Fruit fly (Drosophila melanogaster) whole organism, adult: Measurements from ENCODE around the gene Vago.

Experiments
- CG11617 ChIP-seq: fragments of 200-800 bp; sonication (Bioruptor generic); optimal IDR thresholded peaks from 2 replicates; lab custom pipeline; 2017; ENCODE audit warnings: mild to moderate bottlenecking, missing biosample characterization, missing genetic modification reagents, missing genetic modification characterization
- CG12768 ChIP-seq: fragments of 200-800 bp; sonication (Bioruptor generic); optimal IDR thresholded peaks from 2 replicates; lab custom pipeline; 2017; ENCODE audit warnings: missing biosample characterization, missing genetic modification characterization, mild to moderate bottlenecking, moderate library complexity, missing genetic modification reagents
- CG14711 ChIP-seq: fragments of 200-800 bp; sonication (Bioruptor generic); optimal IDR thresholded peaks from 2 replicates; lab custom pipeline; 2018; ENCODE audit warnings: missing biosample characterization, mild to moderate bottlenecking, missing genetic modification characterization, moderate library complexity
- CG1620 ChIP-seq: fragments of 200-800 bp; sonication (Bioruptor generic); optimal IDR thresholded peaks from 2 replicates; lab custom pipeline; 2016; ENCODE audit warnings: missing biosample characterization, missing genetic modification characterization
- CG33017 ChIP-seq: fragments of 200-800 bp; sonication (Bioruptor generic); optimal IDR thresholded peaks from 2 replicates; lab custom pipeline; 2018; ENCODE audit warnings: missing biosample characterization, mild to moderate bottlenecking, missing genetic modification characterization, moderate library complexity
- CG5204 ChIP-seq: fragments of 200-800 bp; sonication (Bioruptor generic); optimal IDR thresholded peaks from 2 replicates; lab custom pipeline; 2016; ENCODE audit warnings: missing biosample characterization, missing genetic modification characterization
- CG7045 ChIP-seq: fragments of 200-800 bp; sonication (Bioruptor generic); optimal IDR thresholded peaks from 2 replicates; lab custom pipeline; 2017; ENCODE audit warnings: missing biosample characterization, mild to moderate bottlenecking, missing genetic modification characterization
- CG7101 ChIP-seq: fragments of 200-800 bp; sonication (Bioruptor generic); optimal IDR thresholded peaks from 2 replicates; lab custom pipeline; 2018; ENCODE audit warnings: missing biosample characterization, mild to moderate bottlenecking, missing genetic modification characterization, moderate library complexity
- Crg-1 ChIP-seq: fragments of 200-800 bp; sonication (Bioruptor generic); optimal IDR thresholded peaks from 2 replicates; lab custom pipeline; 2016; ENCODE audit warnings: missing biosample characterization, missing genetic modification characterization
- Hr96 ChIP-seq: fragments of 200-800 bp; sonication (Bioruptor generic); optimal IDR thresholded peaks from 2 replicates; lab custom pipeline; 2016; ENCODE audit warnings: missing biosample characterization, missing genetic modification characterization
- Mnt ChIP-seq: fragments of 200-800 bp; sonication (Bioruptor generic); optimal IDR thresholded peaks from 2 replicates; lab custom pipeline; 2016; ENCODE audit warnings: missing biosample characterization, mild to moderate bottlenecking, missing genetic modification characterization
- bab1 ChIP-seq: fragments of 200-800 bp; sonication (Bioruptor generic); optimal IDR thresholded peaks from 3 replicates; lab custom pipeline; 2019; ENCODE audit warnings: missing biosample characterization, mild to moderate bottlenecking, missing genetic modification characterization, moderate library complexity
- cnc ChIP-seq, 2 experiments: fragments of >200 bp; optimal IDR thresholded peaks; 2 replicates each; lab custom pipeline; 2017
- kay ChIP-seq: fragments of 200-800 bp; sonication (Bioruptor generic); peaks from one replicate; lab custom pipeline; 2016; ENCODE audit warnings: missing biosample characterization, missing genetic modification characterization, borderline replicate concordance
- ovo ChIP-seq: fragments of 200-800 bp; sonication (Bioruptor generic); optimal IDR thresholded peaks from 2 replicates; lab custom pipeline; 2016; ENCODE audit warnings: missing biosample characterization, missing genetic modification characterization
- pad ChIP-seq: fragments of 200-800 bp; sonication (Bioruptor generic); optimal IDR thresholded peaks from 3 replicates; lab custom pipeline; 2017; ENCODE audit warnings: missing biosample characterization, missing genetic modification characterization, mild to moderate bottlenecking, moderate library complexity, missing genetic modification reagents
- tj ChIP-seq: fragments of 200-800 bp; sonication (Bioruptor generic); optimal IDR thresholded peaks from 3 replicates; lab custom pipeline; 2017; ENCODE audit warnings: missing biosample characterization, mild to moderate bottlenecking, missing genetic modification characterization, moderate library complexity
- toe ChIP-seq: fragments of 200-800 bp; sonication (Bioruptor generic); optimal IDR thresholded peaks from 2 replicates; lab custom pipeline; 2016; ENCODE audit warnings: missing biosample characterization, missing genetic modification characterization

Gene Vago

DNA sequence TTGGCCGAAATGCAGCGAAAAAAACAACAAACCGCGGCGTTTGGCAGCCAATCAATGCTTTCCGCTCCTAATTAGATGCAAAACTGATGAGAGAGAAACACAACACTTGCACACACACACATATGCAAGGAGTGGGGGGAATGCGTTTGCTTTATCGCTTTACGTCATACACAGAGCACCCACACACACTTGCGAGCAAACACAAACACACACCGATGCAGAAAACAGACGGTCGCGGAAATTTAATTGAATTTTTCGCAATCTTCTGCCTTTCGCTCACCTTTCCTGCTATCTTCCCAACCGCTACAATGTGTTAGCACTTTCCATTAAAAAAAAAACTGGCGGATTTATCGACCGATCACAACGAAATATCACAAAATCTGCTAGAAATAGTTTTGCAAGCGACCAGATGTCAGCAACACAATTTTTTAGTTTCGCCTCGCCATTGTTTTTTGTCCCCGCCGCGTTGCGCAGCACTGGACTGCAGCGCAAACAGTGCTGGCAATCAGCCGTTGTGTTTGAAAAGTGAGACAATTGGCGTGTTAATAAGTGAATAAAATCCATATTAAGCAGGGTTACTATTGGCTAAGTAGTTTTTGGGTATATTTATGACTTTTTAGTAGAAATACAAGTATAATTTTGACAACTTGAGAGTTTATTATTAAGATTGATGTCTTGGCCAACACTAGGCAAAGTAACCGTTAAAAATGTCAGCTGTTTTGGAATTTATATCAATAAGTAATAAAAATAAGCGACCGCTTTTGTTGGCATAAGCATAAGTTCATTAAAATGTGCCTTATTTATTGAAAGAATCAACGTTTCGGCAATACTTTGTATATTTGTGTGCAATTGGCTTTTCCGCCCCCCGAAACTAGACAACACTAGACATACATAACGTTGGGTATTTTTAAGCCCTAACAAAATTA is 47.8 kb downstream of the Vago start, which contains the start of gene Klp10A:
Gene Klp10A, minus strand, starts transcription at position 532 of the 926 bp plus-strand sequence.
- TF ChIP-seq Hr96 (GFP tag; lab: Kevin White, UChicago): no peak
- TF ChIP-seq tj: peak; percentile 39
- peak; percentile 35 for TF ChIP-seq CG11617
- TF ChIP-seq ovo: peak; percentile 31
- peak; percentile 76 for TF ChIP-seq Crg-1 (GFP tag; lab: Kevin White, UChicago)
- no peak for TF ChIP-seq CG5204 (GFP tag; lab: Kevin White, UChicago)
- TF ChIP-seq CG7101 (tag; lab: Kevin White, UChicago): peak; percentile 72
- no peak for TF ChIP-seq toe (GFP tag; lab: Kevin White, UChicago)
- no peak for TF ChIP-seq CG33017 (tag; lab: Kevin White, UChicago)
- TF ChIP-seq Mnt: peak; percentile 50
- peak; percentile 35 for TF ChIP-seq CG12768
- peak; percentile 20 for TF ChIP-seq CG7045 (GFP tag; lab: Kevin White, UChicago)
- no peak for TF ChIP-seq cnc (optimal IDR thresholded peaks at IDR 0.05; lab: Kevin White, UChicago)
- TF ChIP-seq pad: peak; percentile 79
- TF ChIP-seq bab1 (GFP tag; lab: Kevin White, UChicago): no peak
- peak; percentile 45 for TF ChIP-seq CG14711
- TF ChIP-seq kay: no peak
- peak; percentile 85 for TF ChIP-seq CG1620

DNA sequence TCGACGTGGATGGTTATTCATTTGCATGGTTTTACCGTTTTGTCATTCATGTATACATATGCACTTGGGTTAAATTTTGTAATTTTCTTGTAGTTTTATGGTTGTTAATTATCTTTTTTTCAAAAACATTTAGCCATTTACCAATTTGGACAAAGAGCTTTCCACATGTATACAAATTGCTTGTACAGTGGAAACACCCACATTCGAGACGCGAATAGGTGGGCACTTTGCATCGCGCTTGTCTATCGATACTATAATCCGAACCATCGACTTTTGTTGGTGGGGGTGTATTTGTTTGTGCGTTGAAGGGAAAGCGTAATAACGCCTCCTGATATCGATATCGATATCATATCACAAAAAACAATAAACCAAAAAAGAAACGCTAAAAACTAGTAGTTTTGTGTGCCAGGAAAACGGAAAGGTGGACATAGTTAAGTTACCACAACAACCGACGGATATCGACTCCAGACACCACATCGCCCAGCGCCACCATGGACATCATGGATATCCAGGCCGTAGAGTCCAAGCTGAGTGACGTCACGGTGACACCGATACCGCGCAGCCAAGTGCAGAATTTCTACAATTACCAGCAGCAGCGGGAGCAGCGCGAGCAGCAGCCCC is 48.6 kb downstream of the Vago start, which contains the start of gene CDK2AP1:
Gene CDK2AP1, plus strand, starts transcription at position 294 of the 621 bp plus-strand sequence.
- TF ChIP-seq tj: no peak
- TF ChIP-seq bab1 (GFP tag; lab: Kevin White, UChicago): peak; percentile 49
- TF ChIP-seq CG11617: no peak
- peak; percentile 51 for TF ChIP-seq Mnt
- TF ChIP-seq Crg-1 (GFP tag; lab: Kevin White, UChicago): no peak
- TF ChIP-seq CG7045 (GFP tag; lab: Kevin White, UChicago): no peak
- TF ChIP-seq toe (GFP tag; lab: Kevin White, UChicago): peak; percentile 32
